Fruit fly (Drosophila melanogaster): ENCODE data around the gene PolrMT.

The PolrMT gene

dm6 chr2L:1074180-1074864 is 33.9 kb downstream of the PolrMT start (continued):
- TF ChIP-seq hkb (optimal IDR thresholded peaks at IDR 0.05) = no peak
- TF ChIP-seq hkb (GFP tag; IDR thresholded peaks at IDR 0.05) = peak; percentile 82
- no peak for TF ChIP-seq CG14965 (GFP tag; optimal IDR thresholded peaks at IDR 0.05; ENCODE audit: borderline replicate concordance)
- peak in 1 of 2 experiments; percentile 86 for TF ChIP-seq Eip74EF (GFP tag; optimal IDR thresholded peaks at IDR 0.05)
- TF ChIP-seq onecut (GFP tag; IDR thresholded peaks at IDR 0.05) = peak; percentile 66
- TF ChIP-seq lmd (GFP tag; IDR thresholded peaks at IDR 0.05) = peak; percentile 79
- peak; percentile 76 for TF ChIP-seq Fer3 (tag; optimal IDR thresholded peaks at IDR 0.05)
- no peak for TF ChIP-seq tna (GFP tag; IDR thresholded peaks at IDR 0.05; ENCODE audit: partially characterized antibody)
- no peak for TF ChIP-seq CG34376 (GFP tag; optimal IDR thresholded peaks at IDR 0.05)
- TF ChIP-seq CHES-1-like (GFP tag; optimal IDR thresholded peaks at IDR 0.05) = peak; percentile 58
- TF ChIP-seq pum (GFP tag; optimal IDR thresholded peaks at IDR 0.05) = peak; percentile 59
- no peak for TF ChIP-seq ftz-f1 (GFP tag; optimal IDR thresholded peaks at IDR 0.05)
- TF ChIP-seq tup (GFP tag; optimal IDR thresholded peaks at IDR 0.05) = no peak
- peak; percentile 82 for TF ChIP-seq CG12769 (tag; optimal IDR thresholded peaks at IDR 0.05)
- peak; percentile 40 for TF ChIP-seq HLH54F (GFP tag; optimal IDR thresholded peaks at IDR 0.05)
- no peak for TF ChIP-seq CG7963 (GFP tag; IDR thresholded peaks at IDR 0.05; ENCODE audit: partially characterized antibody)
- TF ChIP-seq unc-4 (GFP tag; IDR thresholded peaks at IDR 0.05; ENCODE audit: partially characterized antibody) = no peak
- TF ChIP-seq CG11696 (GFP tag; IDR thresholded peaks at IDR 0.05) = peak; percentile 95
- TF ChIP-seq CG15601 (tag; optimal IDR thresholded peaks at IDR 0.05) = peak; percentile 88
- peak; percentile 85 for TF ChIP-seq so (GFP tag; IDR thresholded peaks at IDR 0.05)
- TF ChIP-seq bsh (GFP tag; optimal IDR thresholded peaks at IDR 0.05) = peak in 1 of 2 experiments; percentile 93
- no peak for TF ChIP-seq Opbp (GFP tag; IDR thresholded peaks at IDR 0.05; ENCODE audit: partially characterized antibody)
- TF ChIP-seq CrebB (tag; optimal IDR thresholded peaks at IDR 0.05) = peak; percentile 53
- peak; percentile 61 for TF ChIP-seq en (GFP tag; optimal IDR thresholded peaks at IDR 0.05)
- no peak for TF ChIP-seq amos (GFP tag; IDR thresholded peaks at IDR 0.05; ENCODE audit: partially characterized antibody)
- peak; percentile 84 for TF ChIP-seq Spps (tag; optimal IDR thresholded peaks at IDR 0.05)
- peak; percentile 84 for TF ChIP-seq salm (tag; optimal IDR thresholded peaks at IDR 0.05)
- peak; percentile 87 for TF ChIP-seq D19A (tag; optimal IDR thresholded peaks at IDR 0.05)
- TF ChIP-seq CG12744 (GFP tag; optimal IDR thresholded peaks at IDR 0.05) = peak; percentile 43
- TF ChIP-seq Aef1 (GFP tag; IDR thresholded peaks at IDR 0.05) = peak; percentile 62
- TF ChIP-seq Camta (GFP tag; optimal IDR thresholded peaks at IDR 0.05) = peak; percentile 76
- TF ChIP-seq Dek (tag; optimal IDR thresholded peaks at IDR 0.05) = peak; percentile 63
- peak; percentile 88 for TF ChIP-seq CG8924 (tag; optimal IDR thresholded peaks at IDR 0.05)
- no peak for TF ChIP-seq nom (GFP tag; optimal IDR thresholded peaks at IDR 0.05)
- no peak for TF ChIP-seq luna (GFP tag; optimal IDR thresholded peaks at IDR 0.05)
- peak; percentile 29 for TF ChIP-seq CG2116 (GFP tag; optimal IDR thresholded peaks at IDR 0.05)
- peak; percentile 90 for TF ChIP-seq CG17829 (tag; optimal IDR thresholded peaks at IDR 0.05)
- TF ChIP-seq Doc2 (GFP tag; IDR thresholded peaks at IDR 0.05) = no peak
- no peak for TF ChIP-seq pita (GFP tag; optimal IDR thresholded peaks at IDR 0.05)
- TF ChIP-seq dpn (GFP tag; optimal IDR thresholded peaks at IDR 0.05) = peak; percentile 69 to 78
- TF ChIP-seq NfI (GFP tag; optimal IDR thresholded peaks at IDR 0.05) = peak; percentile 68
- peak; percentile 80 for TF ChIP-seq Awh (GFP tag; IDR thresholded peaks at IDR 0.05)
- TF ChIP-seq Rx (GFP tag; IDR thresholded peaks at IDR 0.05) = peak; percentile 58
- TF ChIP-seq Bteb2 (GFP tag; optimal IDR thresholded peaks at IDR 0.05) = peak; percentile 67
- TF ChIP-seq CG5953 (GFP tag; IDR thresholded peaks at IDR 0.05) = no peak
- peak; percentile 85 for TF ChIP-seq CG12219 (GFP tag; optimal IDR thresholded peaks at IDR 0.05)
- TF ChIP-seq lab (GFP tag; optimal IDR thresholded peaks at IDR 0.05) = peak; percentile 84
- peak; percentile 67 for TF ChIP-seq Nf-YB (GFP tag; optimal IDR thresholded peaks at IDR 0.05)
- TF ChIP-seq gro (GFP tag; optimal IDR thresholded peaks at IDR 0.05) = no peak
